Worm (Caenorhabditis elegans): Measurements from ENCODE around the gene C06C3.7.

DNA sequence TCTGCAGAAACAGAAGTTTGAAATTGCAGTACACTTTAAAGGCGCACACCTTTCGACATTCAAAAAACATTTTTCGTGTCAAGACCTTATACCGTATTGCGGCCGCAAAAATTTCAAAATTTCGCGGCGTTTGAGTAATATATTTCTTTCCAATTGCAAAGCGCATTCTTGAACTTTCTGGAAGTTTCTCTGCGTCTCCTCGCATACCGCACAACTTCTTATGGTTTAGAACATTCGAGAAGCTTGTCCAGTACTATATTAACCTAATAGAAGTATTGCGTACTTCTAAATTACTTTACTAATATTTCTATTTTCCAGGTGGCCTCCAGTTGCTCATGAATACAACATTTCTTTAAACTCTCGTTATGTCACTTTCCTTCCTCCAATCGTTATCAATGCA, 48.7 kb upstream of the C06C3.7 start:
- TF ChIP-seq zfh-2 (GFP tag; conservative IDR thresholded peaks at IDR 0.05) (no peak), unc-62 (GFP tag; optimal IDR thresholded peaks at IDR 0.05) (no peak), unc-130 (GFP tag; optimal IDR thresholded peaks at IDR 0.05) (no peak), pha-4 (tag; optimal IDR thresholded peaks at IDR 0.05) (no peak), ztf-28 (GFP tag; IDR thresholded peaks at IDR 0.05) (no peak), hmg-1.2 (GFP tag; IDR thresholded peaks at IDR 0.05) (no peak), cebp-1 (GFP tag; IDR thresholded peaks at IDR 0.05) (no peak), cebp-1 (tag; optimal IDR thresholded peaks at IDR 0.05) (no peak), cebp-2 (GFP tag; IDR thresholded peaks at IDR 0.05) (no peak), dpl-1 (GFP tag; optimal IDR thresholded peaks at IDR 0.05) (no peak)
